Fruit fly (Drosophila melanogaster) whole organism, embryonic: ENCODE measurements around the gene Ythdc1.

Experiments used
- BEAF-32 ChIP-seq: fragments of 200-800 bp; sonication (Bioruptor generic); optimal IDR thresholded peaks from 3 replicates; lab custom pipeline; 2017; ENCODE audit warnings: missing biosample characterization, missing genetic modification characterization, mild to moderate bottlenecking, moderate library complexity, missing genetic modification reagents
- Bgb ChIP-seq: fragments of 200-800 bp; sonication (Bioruptor generic); IDR thresholded peaks from 2 replicates; pipeline ENCODE4 v1.3.6; 2022; ENCODE audit warnings: missing biosample characterization, missing genetic modification characterization; ENCODE audit not compliant: partially characterized antibody
- Bteb2 ChIP-seq: fragments of 200-800 bp; sonication (Bioruptor generic); optimal IDR thresholded peaks from 2 replicates; lab custom pipeline; 2016; ENCODE audit warnings: missing biosample characterization, missing genetic modification characterization
- CG10274 ChIP-seq: fragments of 200-800 bp; sonication (Bioruptor generic); optimal IDR thresholded peaks from 3 replicates; lab custom pipeline; 2017; ENCODE audit warnings: missing biosample characterization, mild to moderate bottlenecking, missing genetic modification characterization
- CG11398 ChIP-seq: fragments of 200-800 bp; sonication (Bioruptor generic); optimal IDR thresholded peaks from 2 replicates; lab custom pipeline; 2016; ENCODE audit warnings: missing biosample characterization, missing genetic modification characterization
- CG11723 ChIP-seq: fragments of 200-800 bp; sonication (Bioruptor generic); optimal IDR thresholded peaks from 2 replicates; lab custom pipeline; 2017; ENCODE audit warnings: missing biosample characterization, mild to moderate bottlenecking, missing genetic modification characterization
- CG12071 ChIP-seq: fragments of 200-800 bp; sonication (Bioruptor generic); optimal IDR thresholded peaks from 3 replicates; lab custom pipeline; 2018; ENCODE audit warnings: missing biosample characterization, mild to moderate bottlenecking, missing genetic modification characterization
- CG13123 ChIP-seq: fragments of 200-800 bp; sonication (Bioruptor generic); optimal IDR thresholded peaks from 2 replicates; lab custom pipeline; 2016; ENCODE audit warnings: missing biosample characterization, missing genetic modification characterization
- CG1603 ChIP-seq: fragments of 200-800 bp; sonication (Bioruptor generic); optimal IDR thresholded peaks from 2 replicates; lab custom pipeline; 2019; ENCODE audit warnings: missing biosample characterization, mild to moderate bottlenecking, missing genetic modification characterization, moderate library complexity
- CG16863 ChIP-seq: fragments of 200-800 bp; sonication (Bioruptor generic); optimal IDR thresholded peaks from 3 replicates; lab custom pipeline; 2016; ENCODE audit warnings: missing biosample characterization, missing genetic modification characterization
- CG17361 ChIP-seq: fragments of 200-800 bp; sonication (Bioruptor generic); IDR thresholded peaks from 3 replicates; pipeline ENCODE4 v1.3.6; 2022; ENCODE audit warnings: missing biosample characterization, missing genetic modification characterization
- CG17385 ChIP-seq: fragments of 200-800 bp; sonication (Bioruptor generic); optimal IDR thresholded peaks from 3 replicates; lab custom pipeline; 2018; ENCODE audit warnings: missing biosample characterization, mild to moderate bottlenecking, missing genetic modification characterization
- CG2889 ChIP-seq: fragments of 200-800 bp; sonication (Bioruptor generic); IDR thresholded peaks from 3 replicates; pipeline ENCODE4 v1.3.6; 2022; ENCODE audit warnings: missing biosample characterization, missing genetic modification characterization
- CG3995 ChIP-seq: fragments of 200-800 bp; sonication (Bioruptor generic); optimal IDR thresholded peaks from 3 replicates; lab custom pipeline; 2016; ENCODE audit warnings: missing biosample characterization, missing genetic modification characterization
- CG4617 ChIP-seq: fragments of 200-800 bp; sonication (Bioruptor generic); optimal IDR thresholded peaks from 3 replicates; lab custom pipeline; 2016; ENCODE audit warnings: missing biosample characterization, missing genetic modification characterization, borderline replicate concordance
- CG4854 ChIP-seq: fragments of 200-800 bp; sonication (Bioruptor generic); optimal IDR thresholded peaks from 2 replicates; lab custom pipeline; 2016; ENCODE audit warnings: missing biosample characterization, missing genetic modification characterization, inconsistent platforms
- CG6254 ChIP-seq: fragments of 200-800 bp; sonication (Bioruptor generic); optimal IDR thresholded peaks from 3 replicates; lab custom pipeline; 2017; ENCODE audit warnings: mild to moderate bottlenecking, missing biosample characterization, missing genetic modification reagents, missing genetic modification characterization
- CG7963 ChIP-seq: fragments of 200-800 bp; sonication (Bioruptor generic); IDR thresholded peaks from 3 replicates; pipeline ENCODE4 v1.3.6; 2022; ENCODE audit warnings: missing biosample characterization, missing genetic modification characterization; ENCODE audit not compliant: partially characterized antibody
- CG8765 ChIP-seq: fragments of 200-800 bp; sonication (Bioruptor generic); IDR thresholded peaks from 2 replicates; pipeline ENCODE4 v1.3.6; 2022; ENCODE audit warnings: missing biosample characterization, missing genetic modification characterization
- Camta ChIP-seq: fragments of 200-800 bp; sonication (Bioruptor generic); optimal IDR thresholded peaks from 2 replicates; lab custom pipeline; 2016; ENCODE audit warnings: missing biosample characterization, missing genetic modification characterization
- Ets97D ChIP-seq: fragments of 200-800 bp; sonication (Bioruptor generic); optimal IDR thresholded peaks from 3 replicates; lab custom pipeline; 2016; ENCODE audit warnings: missing biosample characterization, missing genetic modification characterization
- GATAe ChIP-seq: fragments of 200-800 bp; sonication (Bioruptor generic); conservative IDR thresholded peaks from 2 replicates; pipeline ENCODE4 v1.3.6; 2022; ENCODE audit warnings: missing biosample characterization, missing genetic modification characterization
- Jarid2 ChIP-seq: fragments of 200-800 bp; sonication (Bioruptor generic); optimal IDR thresholded peaks from 3 replicates; lab custom pipeline; 2017; ENCODE audit warnings: mild to moderate bottlenecking, missing biosample characterization, missing genetic modification reagents, missing genetic modification characterization
- MESR4 ChIP-seq: fragments of 200-800 bp; sonication (Bioruptor generic); optimal IDR thresholded peaks from 2 replicates; lab custom pipeline; 2018; ENCODE audit warnings: missing biosample characterization, mild to moderate bottlenecking, missing genetic modification characterization, moderate library complexity
- NK7.1 ChIP-seq: fragments of 200-800 bp; sonication (Bioruptor generic); optimal IDR thresholded peaks from 3 replicates; lab custom pipeline; 2016; ENCODE audit warnings: missing biosample characterization, missing genetic modification characterization
- Oaz ChIP-seq: fragments of 200-800 bp; sonication (Bioruptor generic); IDR thresholded peaks from 2 replicates; pipeline ENCODE4 v1.3.6; 2022; ENCODE audit warnings: missing biosample characterization, missing genetic modification characterization
- Rfx ChIP-seq: fragments of 200-800 bp; sonication (Bioruptor generic); IDR thresholded peaks from 2 replicates; pipeline ENCODE4 v1.3.6; 2022; ENCODE audit warnings: missing biosample characterization, missing genetic modification characterization
- Scr ChIP-seq: fragments of 200-800 bp; sonication (Bioruptor generic); IDR thresholded peaks from 2 replicates; pipeline ENCODE4 v1.3.6; 2022; ENCODE audit warnings: missing biosample characterization, missing genetic modification characterization; ENCODE audit not compliant: partially characterized antibody
- Trl ChIP-seq, 3 experiments: fragments of >200 bp in 2 of 3; fragments of 200-800 bp in 1 of 3; sonication (Bioruptor generic) in 1 of 3; optimal IDR thresholded peaks; 2 replicates in 1 of 3; 3 replicates in 2 of 3; lab custom pipeline; 2016 to 2017; ENCODE audit warnings: missing biosample characterization in 1 of 3, missing genetic modification characterization in 1 of 3
- YL-1 ChIP-seq: fragments of 200-800 bp; sonication (Bioruptor generic); optimal IDR thresholded peaks from 3 replicates; lab custom pipeline; 2017; ENCODE audit warnings: missing biosample characterization, mild to moderate bottlenecking, missing genetic modification characterization
- bbx ChIP-seq: fragments of 200-800 bp; sonication (Bioruptor generic); IDR thresholded peaks from 2 replicates; pipeline ENCODE4 v1.3.6; 2022; ENCODE audit warnings: missing biosample characterization, missing genetic modification characterization; ENCODE audit not compliant: partially characterized antibody
- bigmax ChIP-seq: fragments of 200-800 bp; sonication (Bioruptor generic); optimal IDR thresholded peaks from 2 replicates; lab custom pipeline; 2018; ENCODE audit warnings: missing biosample characterization, mild to moderate bottlenecking, missing genetic modification characterization
- cg ChIP-seq: fragments of 200-800 bp; sonication (Bioruptor generic); optimal IDR thresholded peaks from 3 replicates; lab custom pipeline; 2019; ENCODE audit warnings: missing biosample characterization, mild to moderate bottlenecking, missing genetic modification characterization, moderate library complexity
- ci ChIP-seq: fragments of 200-800 bp; sonication (Bioruptor generic); IDR thresholded peaks from 3 replicates; pipeline ENCODE4 v1.3.6; 2022; ENCODE audit warnings: missing biosample characterization, missing genetic modification characterization
- da ChIP-seq: fragments of 200-800 bp; sonication (Bioruptor generic); optimal IDR thresholded peaks from 2 replicates; lab custom pipeline; 2016; ENCODE audit warnings: missing biosample characterization, missing genetic modification characterization
- en ChIP-seq: fragments of 200-800 bp; sonication (Bioruptor generic); optimal IDR thresholded peaks from 2 replicates; lab custom pipeline; 2016; ENCODE audit warnings: missing biosample characterization, missing genetic modification characterization
- h ChIP-seq: fragments of >200 bp; optimal IDR thresholded peaks from 2 replicates; lab custom pipeline; 2017
- nerfin-1 ChIP-seq: fragments of 200-800 bp; sonication (Bioruptor generic); optimal IDR thresholded peaks from 3 replicates; lab custom pipeline; 2019; ENCODE audit warnings: missing biosample characterization, mild to moderate bottlenecking, missing genetic modification characterization, moderate library complexity
- nom ChIP-seq: fragments of 200-800 bp; sonication (Bioruptor generic); optimal IDR thresholded peaks from 2 replicates; lab custom pipeline; 2017; ENCODE audit warnings: missing biosample characterization, missing genetic modification characterization, mild to moderate bottlenecking, moderate library complexity, missing genetic modification reagents
- pum ChIP-seq: fragments of 200-800 bp; sonication (Bioruptor generic); optimal IDR thresholded peaks from 2 replicates; lab custom pipeline; 2016; ENCODE audit warnings: missing biosample characterization, missing genetic modification characterization
- run ChIP-seq: fragments of 200-800 bp; sonication (Bioruptor generic); optimal IDR thresholded peaks from 3 replicates; lab custom pipeline; 2018; ENCODE audit warnings: missing biosample characterization, mild to moderate bottlenecking, missing genetic modification characterization
- slou ChIP-seq: fragments of 200-800 bp; sonication (Bioruptor generic); optimal IDR thresholded peaks from 3 replicates; lab custom pipeline; 2016; ENCODE audit warnings: missing biosample characterization, missing genetic modification characterization
- sna ChIP-seq: fragments of 200-800 bp; sonication (Bioruptor generic); IDR thresholded peaks from 2 replicates; pipeline ENCODE4 v1.3.6; 2022; ENCODE audit warnings: missing biosample characterization, missing genetic modification characterization; ENCODE audit not compliant: partially characterized antibody
- sob ChIP-seq: fragments of 200-800 bp; sonication (Bioruptor generic); IDR thresholded peaks from 2 replicates; pipeline ENCODE4 v1.3.6; 2022; ENCODE audit warnings: missing biosample characterization, missing genetic modification characterization
- stc ChIP-seq: fragments of 200-800 bp; sonication (Bioruptor generic); IDR thresholded peaks from 2 replicates; pipeline ENCODE4 v1.3.6; 2022; ENCODE audit warnings: missing biosample characterization, missing genetic modification characterization
- tx ChIP-seq: fragments of 200-800 bp; sonication (Bioruptor generic); optimal IDR thresholded peaks from 2 replicates; lab custom pipeline; 2016; ENCODE audit warnings: missing biosample characterization, missing genetic modification characterization
- zen ChIP-seq: fragments of 200-800 bp; sonication (Bioruptor generic); optimal IDR thresholded peaks from 3 replicates; lab custom pipeline; 2018; ENCODE audit warnings: missing biosample characterization, mild to moderate bottlenecking, missing genetic modification characterization, moderate library complexity

Gene Ythdc1

DNA sequence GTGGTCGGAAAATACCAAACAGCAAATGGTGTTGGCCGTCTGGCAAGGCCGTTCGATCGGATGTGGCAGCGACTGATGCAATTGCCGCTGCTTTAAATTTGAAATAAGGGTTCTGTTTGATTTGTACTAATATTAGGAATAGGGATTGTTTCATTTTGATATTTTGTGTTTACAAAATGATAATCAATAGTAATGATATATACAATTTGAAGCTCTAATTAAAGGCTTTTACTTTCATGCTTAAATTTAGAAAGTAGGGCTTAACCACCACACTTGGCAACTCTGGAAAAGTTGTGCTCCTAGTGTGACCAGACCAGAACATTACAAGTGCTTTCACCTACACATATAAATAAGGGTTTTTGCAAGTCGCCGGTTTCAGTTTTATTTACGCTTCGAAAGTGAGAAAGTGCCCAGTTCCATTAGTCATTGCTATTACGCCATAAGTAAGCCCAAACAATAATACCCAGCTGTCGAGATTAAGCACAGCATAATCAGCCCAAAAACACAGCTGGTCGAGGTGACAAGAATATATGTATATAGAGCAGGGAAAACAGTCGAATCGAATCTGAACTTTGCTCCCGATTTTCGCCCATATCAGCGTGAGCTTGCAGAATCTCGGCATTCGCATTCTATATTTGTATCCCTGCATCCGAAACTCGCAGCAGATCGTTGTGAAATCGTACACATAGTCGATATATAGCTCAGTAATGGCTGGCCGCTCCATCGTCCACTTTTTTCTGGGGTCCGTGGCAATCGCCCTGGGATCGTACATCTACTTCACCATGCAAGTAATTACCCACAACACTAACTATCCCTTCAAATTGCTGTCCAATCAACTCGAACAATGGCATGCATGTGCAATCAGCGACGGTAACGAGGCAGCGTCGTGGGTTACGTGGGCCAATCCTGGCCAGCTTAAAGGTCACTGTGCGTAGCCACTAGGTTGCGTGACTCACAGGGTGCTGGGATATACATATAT, 47.8 kb downstream of the Ythdc1 start, which contains the start of gene Gtpx (continued):
- TF ChIP-seq Oaz (GFP tag; lab: Robert Waterston, UW) (no peak), CG12071 (GFP tag; lab: Kevin White, UChicago) (no peak), Ets97D (GFP tag; lab: Kevin White, UChicago) (peak; percentile 77), Jarid2 (GFP tag; lab: Kevin White, UChicago) (no peak), CG1603 (tag; lab: Kevin White, UChicago) (peak; percentile 54), CG3995 (GFP tag; lab: Kevin White, UChicago) (peak; percentile 21), YL-1 (GFP tag; lab: Kevin White, UChicago) (peak; percentile 75)

DNA sequence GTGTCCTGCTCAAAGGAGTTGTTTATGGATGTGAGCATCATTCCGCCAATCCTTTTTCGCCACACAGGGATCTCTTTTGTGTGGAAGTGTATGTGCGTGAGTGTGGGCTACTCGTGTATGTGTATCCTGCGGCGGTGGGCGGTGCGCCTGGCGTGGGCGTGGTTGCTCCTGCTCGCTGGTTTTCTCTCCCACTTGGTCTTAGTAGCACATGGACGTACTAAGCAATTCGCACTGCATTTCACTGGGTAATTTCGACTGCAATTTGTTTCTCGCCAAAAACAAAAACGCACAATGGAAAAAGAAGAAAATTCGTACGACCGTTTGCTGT, 48.4 kb downstream of the Ythdc1 start:
- TF ChIP-seq CG7963 (0 out of 3 replicates have a peak, but pooled peaks have one; percentile 35), zen (no peak), bbx (peak; percentile 28; the same call in 1 of the 2 replicates), Oaz (GFP tag; lab: Robert Waterston, UW) (no peak), tx (GFP tag; lab: Kevin White, UChicago) (no peak), CG11398 (no peak), Trl (optimal IDR thresholded peaks at IDR 0.05; lab: Kevin White, UChicago) (no peak), Trl (GFP tag; optimal IDR thresholded peaks at IDR 0.05; lab: Kevin White, UChicago) (no peak), run (tag; lab: Kevin White, UChicago) (no peak), CG2889 (GFP tag; lab: Robert Waterston, UW) (no peak), stc (GFP tag; lab: Robert Waterston, UW) (no peak), da (GFP tag; lab: Kevin White, UChicago) (no peak), Rfx (GFP tag; lab: Robert Waterston, UW) (no peak), cg (GFP tag; lab: Kevin White, UChicago) (no peak), CG13123 (GFP tag; lab: Kevin White, UChicago) (no peak), nom (GFP tag; lab: Kevin White, UChicago) (no peak), CG16863 (GFP tag; lab: Kevin White, UChicago) (no peak), h (lab: Kevin White, UChicago) (no peak), CG17385 (GFP tag; lab: Kevin White, UChicago) (peak; percentile 73), en (GFP tag; lab: Kevin White, UChicago) (no peak), pum (no peak), sob (GFP tag; lab: Robert Waterston, UW) (no peak), CG4854 (no peak), ci (GFP tag; lab: Robert Waterston, UW) (no peak), slou (GFP tag; lab: Kevin White, UChicago) (no peak), CG17361 (GFP tag; lab: Robert Waterston, UW) (no peak), NK7.1 (GFP tag; lab: Kevin White, UChicago) (no peak), bigmax (GFP tag; lab: Kevin White, UChicago) (no peak), CG8765 (GFP tag; lab: Robert Waterston, UW) (no peak), BEAF-32 (no peak), CG6254 (GFP tag; lab: Kevin White, UChicago) (no peak), Scr (GFP tag; lab: Robert Waterston, UW) (no peak), sna (0 out of 2 replicates have a peak, but pooled peaks have one; percentile 20), CG10274 (no peak), Bteb2 (no peak), CG4617 (GFP tag; lab: Kevin White, UChicago) (peak; percentile 71), GATAe (no peak), nerfin-1 (tag; lab: Kevin White, UChicago) (no peak), MESR4 (GFP tag; lab: Kevin White, UChicago) (peak; percentile 96), CG11723 (GFP tag; lab: Kevin White, UChicago) (no peak), Bgb (GFP tag; lab: Robert Waterston, UW) (peak; percentile 5; the same call in 1 of the 2 replicates), Camta (GFP tag; lab: Kevin White, UChicago) (no peak)
